Worm (Caenorhabditis elegans) whole organism, L4 larva: ENCODE measurements around the gene ZC239.22.

Source experiments
- F49E8.2 ChIP-seq: sonication (generic microtip); optimal IDR thresholded peaks from 2 replicates; lab custom pipeline; 2016; ENCODE audit warnings: missing compliant biosample characterization, mild to moderate bottlenecking, missing genetic modification characterization, borderline replicate concordance
- ZK546.5 ChIP-seq, 2 experiments: sonication (generic microtip); optimal IDR thresholded peaks; 2 replicates each; lab custom pipeline; 2017; ENCODE audit warnings: missing biosample characterization in 2 of 2, missing genetic modification characterization in 2 of 2
- aly-2 ChIP-seq: sonication (generic microtip); optimal IDR thresholded peaks from 2 replicates; lab custom pipeline; 2018; ENCODE audit warnings: missing biosample characterization, missing genetic modification characterization
- dmd-9 ChIP-seq: fragments of 200-800 bp; sonication (Bioruptor generic); IDR thresholded peaks from 2 replicates; pipeline ENCODE4 v1.3.6; 2022; ENCODE audit warnings: missing genetic modification reagents, missing genetic modification characterization, missing compliant biosample characterization
- hlh-30 ChIP-seq: sonication (generic microtip); optimal IDR thresholded peaks from 2 replicates; lab custom pipeline; 2017; ENCODE audit warnings: antibody characterized with exemption, mild to moderate bottlenecking, missing genetic modification characterization, missing compliant biosample characterization; ENCODE audit not compliant: insufficient read depth
- jun-1 ChIP-seq: fragments of 150-350 bp; optimal IDR thresholded peaks from 2 replicates; lab custom pipeline; 2014; ENCODE audit warnings: missing biosample characterization, missing genetic modification reagents, missing genetic modification characterization
- lin-39 ChIP-seq: fragments of 150-350 bp; optimal IDR thresholded peaks from 2 replicates; lab custom pipeline; 2014; ENCODE audit warnings: missing biosample characterization, missing genetic modification reagents, missing genetic modification characterization
- mdl-1 ChIP-seq, 2 experiments: fragments of 150-350 bp in 1 of 2; sonication (generic microtip) in 1 of 2; optimal IDR thresholded peaks; 2 replicates each; lab custom pipeline; 2014 to 2017; ENCODE audit warnings: missing biosample characterization in 2 of 2, missing genetic modification characterization in 2 of 2
- php-3 ChIP-seq: fragments of 200-800 bp; sonication (Bioruptor generic); IDR thresholded peaks from 2 replicates; pipeline ENCODE4 v1.3.6; 2022; ENCODE audit warnings: missing genetic modification reagents, missing genetic modification characterization, missing compliant biosample characterization
- zag-1 ChIP-seq: fragments of 150-350 bp; optimal IDR thresholded peaks from 2 replicates; lab custom pipeline; 2014; ENCODE audit warnings: missing biosample characterization, missing genetic modification characterization

ce11 chrII:3250195-3250594 is 29.6 kb upstream of the ZC239.22 start:
- TF ChIP-seq dmd-9 (no peak), aly-2 (tag; lab: Kevin White, UChicago) (no peak), zag-1 (no peak), F49E8.2 (tag; lab: Kevin White, UChicago) (no peak), php-3 (GFP tag; lab: Robert Waterston, UW) (no peak), ZK546.5 (tag; optimal IDR thresholded peaks at IDR 0.05; lab: Kevin White, UChicago) (no peak), hlh-30 (tag; lab: Kevin White, UChicago) (no peak), mdl-1 (tag; optimal IDR thresholded peaks at IDR 0.05; lab: Kevin White, UChicago) (no peak), jun-1 (no peak), lin-39 (no peak)
